Worm (Caenorhabditis elegans) whole organism, L1 larva: ENCODE measurements around the gene C18A11.1.

Experiments used
- C16A3.4 ChIP-seq: fragments of 150-350 bp; optimal IDR thresholded peaks from 2 replicates; lab custom pipeline; 2014; ENCODE audit warnings: missing biosample characterization, missing genetic modification characterization
- C34B4.2 ChIP-seq: sonication (generic microtip); optimal IDR thresholded peaks from 2 replicates; lab custom pipeline; 2017; ENCODE audit warnings: mild to moderate bottlenecking, missing genetic modification characterization, missing compliant biosample characterization
- F16B12.6 ChIP-seq: fragments of 150-350 bp; optimal IDR thresholded peaks from 2 replicates; lab custom pipeline; 2014; ENCODE audit warnings: missing biosample characterization, missing genetic modification characterization
- aha-1 ChIP-seq: fragments of 150-350 bp; optimal IDR thresholded peaks from 2 replicates; lab custom pipeline; 2014; ENCODE audit warnings: missing biosample characterization, missing genetic modification characterization
- aly-2 ChIP-seq: fragments of 150-350 bp; optimal IDR thresholded peaks from 2 replicates; lab custom pipeline; 2014; ENCODE audit warnings: missing biosample characterization, missing genetic modification characterization
- blmp-1 ChIP-seq: fragments of 150-350 bp; optimal IDR thresholded peaks from 2 replicates; lab custom pipeline; 2014; ENCODE audit warnings: missing biosample characterization, missing genetic modification characterization
- ceh-63 ChIP-seq: fragments of 200-800 bp; sonication (Bioruptor generic); optimal IDR thresholded peaks from 2 replicates; lab custom pipeline; 2018; ENCODE audit warnings: mild to moderate bottlenecking, missing genetic modification characterization, missing compliant biosample characterization
- ceh-8 ChIP-seq: fragments of 200-800 bp; sonication (Bioruptor generic); optimal IDR thresholded peaks from 2 replicates; lab custom pipeline; 2018; ENCODE audit warnings: mild to moderate bottlenecking, missing genetic modification characterization, moderate library complexity, missing compliant biosample characterization
- ces-1 ChIP-seq: fragments of 150-350 bp; optimal IDR thresholded peaks from 2 replicates; lab custom pipeline; 2014; ENCODE audit warnings: missing biosample characterization, missing genetic modification reagents, missing genetic modification characterization
- dpl-1 ChIP-seq, 3 experiments: fragments of 150-350 bp in 2 of 3; sonication (generic microtip) in 1 of 3; optimal IDR thresholded peaks; 2 replicates each; lab custom pipeline; 2014 to 2017; ENCODE audit warnings: missing biosample characterization in 3 of 3, missing genetic modification characterization in 3 of 3, missing genetic modification reagents in 3 of 3
- dsc-1 ChIP-seq: sonication (generic microtip); optimal IDR thresholded peaks from 2 replicates; lab custom pipeline; 2016; ENCODE audit warnings: mild to moderate bottlenecking, missing genetic modification characterization, missing compliant biosample characterization
- efl-1 ChIP-seq, 4 experiments: fragments of 150-350 bp; optimal IDR thresholded peaks in 3 of 4; peaks in 1 of 4; 1 replicate in 1 of 4; 2 replicates in 3 of 4; lab custom pipeline; 2014; ENCODE audit warnings: missing biosample characterization in 2 of 4, missing genetic modification characterization in 2 of 4, missing genetic modification reagents in 2 of 4
- egl-27 ChIP-seq, 2 experiments: fragments of 150-350 bp in 1 of 2; sonication (generic microtip); optimal IDR thresholded peaks; 3 replicates each; lab custom pipeline; 2017 to 2018; ENCODE audit warnings: missing biosample characterization in 2 of 2, missing genetic modification characterization in 2 of 2, missing genetic modification reagents in 2 of 2
- elt-2 ChIP-seq: sonication (generic microtip); optimal IDR thresholded peaks from 2 replicates; lab custom pipeline; 2016; ENCODE audit warnings: missing genetic modification characterization, mild to moderate bottlenecking, inconsistent platforms, missing compliant biosample characterization, missing genetic modification reagents
- fkh-4 ChIP-seq: sonication (generic microtip); optimal IDR thresholded peaks from 2 replicates; lab custom pipeline; 2016; ENCODE audit warnings: missing compliant biosample characterization, missing genetic modification characterization, borderline replicate concordance
- fkh-8 ChIP-seq: sonication (generic microtip); optimal IDR thresholded peaks from 2 replicates; lab custom pipeline; 2016; ENCODE audit warnings: mild to moderate bottlenecking, missing genetic modification characterization, missing compliant biosample characterization
- irx-1 ChIP-seq: sonication (generic microtip); optimal IDR thresholded peaks from 2 replicates; lab custom pipeline; 2016; ENCODE audit warnings: missing genetic modification characterization, missing compliant biosample characterization
- isw-1 ChIP-seq: fragments of 200-800 bp; sonication (Bioruptor generic); IDR thresholded peaks from 2 replicates; pipeline ENCODE4 v1.3.6; 2022; ENCODE audit warnings: missing genetic modification characterization, missing compliant biosample characterization
- jun-1 ChIP-seq: fragments of 150-350 bp; optimal IDR thresholded peaks from 2 replicates; lab custom pipeline; 2014; ENCODE audit warnings: missing biosample characterization, missing genetic modification reagents, missing genetic modification characterization
- lin-13 ChIP-seq: fragments of 150-350 bp; optimal IDR thresholded peaks from 2 replicates; lab custom pipeline; 2014; ENCODE audit warnings: missing biosample characterization, missing genetic modification reagents, missing genetic modification characterization
- lin-14 ChIP-seq: fragments of 200-800 bp; sonication (Bioruptor generic); optimal IDR thresholded peaks from 2 replicates; lab custom pipeline; 2018; ENCODE audit warnings: mild to moderate bottlenecking, missing genetic modification characterization, moderate library complexity, missing compliant biosample characterization
- lin-15B ChIP-seq: fragments of 150-350 bp; sonication (generic microtip); optimal IDR thresholded peaks from 3 replicates; lab custom pipeline; 2014; ENCODE audit warnings: missing biosample characterization, missing genetic modification characterization
- lin-39 ChIP-seq: fragments of 150-350 bp; optimal IDR thresholded peaks from 2 replicates; lab custom pipeline; 2014; ENCODE audit warnings: missing biosample characterization, missing genetic modification reagents, missing genetic modification characterization
- lsy-2 ChIP-seq, 2 experiments: fragments of 150-350 bp; optimal IDR thresholded peaks; 2 replicates each; lab custom pipeline; 2014; ENCODE audit warnings: missing biosample characterization in 2 of 2, missing genetic modification characterization in 2 of 2
- mef-2 ChIP-seq: fragments of 150-350 bp; optimal IDR thresholded peaks from 2 replicates; lab custom pipeline; 2014; ENCODE audit warnings: missing biosample characterization, missing genetic modification characterization
- mep-1 ChIP-seq: fragments of 150-350 bp; optimal IDR thresholded peaks from 2 replicates; lab custom pipeline; 2014; ENCODE audit warnings: missing biosample characterization, missing genetic modification characterization
- nhr-19 ChIP-seq: fragments of 200-800 bp; sonication (Bioruptor generic); conservative IDR thresholded peaks from 2 replicates; pipeline ENCODE4 v1.3.6; 2022; ENCODE audit warnings: missing genetic modification characterization, missing compliant biosample characterization
- nhr-20 ChIP-seq: sonication (generic microtip); optimal IDR thresholded peaks from 2 replicates; lab custom pipeline; 2016; ENCODE audit warnings: mild to moderate bottlenecking, missing genetic modification characterization, missing compliant biosample characterization
- nhr-28 ChIP-seq: fragments of 150-350 bp; optimal IDR thresholded peaks from 2 replicates; lab custom pipeline; 2014; ENCODE audit warnings: missing biosample characterization, missing genetic modification characterization
- nhr-47 ChIP-seq: sonication (generic microtip); optimal IDR thresholded peaks from 2 replicates; lab custom pipeline; 2016; ENCODE audit warnings: mild to moderate bottlenecking, missing genetic modification characterization, moderate library complexity, missing compliant biosample characterization
- nhr-71 ChIP-seq: sonication (generic microtip); optimal IDR thresholded peaks from 2 replicates; lab custom pipeline; 2016; ENCODE audit warnings: mild to moderate bottlenecking, missing genetic modification characterization, moderate library complexity, missing compliant biosample characterization
- nhr-76 ChIP-seq: sonication (generic microtip); optimal IDR thresholded peaks from 2 replicates; lab custom pipeline; 2017; ENCODE audit warnings: missing biosample characterization, missing genetic modification characterization
- nhr-84 ChIP-seq: sonication (generic microtip); optimal IDR thresholded peaks from 2 replicates; lab custom pipeline; 2017; ENCODE audit warnings: missing biosample characterization, missing genetic modification characterization
- pag-3 ChIP-seq: sonication (generic microtip); optimal IDR thresholded peaks from 2 replicates; lab custom pipeline; 2017; ENCODE audit warnings: missing genetic modification characterization, mild to moderate bottlenecking, missing compliant biosample characterization, antibody characterized with exemption, borderline replicate concordance; ENCODE audit not compliant: insufficient read depth
- pqm-1 ChIP-seq: sonication (generic microtip); optimal IDR thresholded peaks from 3 replicates; lab custom pipeline; 2017; ENCODE audit warnings: missing biosample characterization, missing genetic modification characterization
- rnt-1 ChIP-seq: sonication (generic microtip); optimal IDR thresholded peaks from 2 replicates; lab custom pipeline; 2016; ENCODE audit warnings: mild to moderate bottlenecking, missing genetic modification characterization, moderate library complexity, missing compliant biosample characterization
- skn-1 ChIP-seq: fragments of 150-350 bp; optimal IDR thresholded peaks from 2 replicates; lab custom pipeline; 2014; ENCODE audit warnings: missing biosample characterization, missing genetic modification characterization
- snu-23 ChIP-seq: sonication (generic microtip); optimal IDR thresholded peaks from 2 replicates; lab custom pipeline; 2016; ENCODE audit warnings: missing genetic modification characterization, missing compliant biosample characterization
- sptf-1 ChIP-seq: fragments of 150-350 bp; optimal IDR thresholded peaks from 2 replicates; lab custom pipeline; 2014; ENCODE audit warnings: missing biosample characterization, missing genetic modification characterization
- sup-37 ChIP-seq: fragments of 200-800 bp; sonication (Bioruptor generic); optimal IDR thresholded peaks from 2 replicates; lab custom pipeline; 2018; ENCODE audit warnings: mild to moderate bottlenecking, missing genetic modification characterization, missing compliant biosample characterization
- swsn-7 ChIP-seq: sonication (generic microtip); optimal IDR thresholded peaks from 2 replicates; lab custom pipeline; 2016; ENCODE audit warnings: missing genetic modification characterization, missing compliant biosample characterization
- tbx-2 ChIP-seq: sonication (generic microtip); optimal IDR thresholded peaks from 2 replicates; lab custom pipeline; 2016; ENCODE audit warnings: missing genetic modification characterization, missing compliant biosample characterization
- unc-130 ChIP-seq: fragments of 150-350 bp; optimal IDR thresholded peaks from 2 replicates; lab custom pipeline; 2017; ENCODE audit warnings: missing biosample characterization, missing genetic modification characterization, inconsistent platforms
- unc-30 ChIP-seq: sonication (generic microtip); optimal IDR thresholded peaks from 2 replicates; lab custom pipeline; 2017; ENCODE audit warnings: missing biosample characterization, missing genetic modification characterization
- unc-62 ChIP-seq: fragments of 150-350 bp; optimal IDR thresholded peaks from 2 replicates; lab custom pipeline; 2014; ENCODE audit warnings: missing biosample characterization, missing genetic modification reagents, missing genetic modification characterization
- zag-1 ChIP-seq: fragments of 150-350 bp; optimal IDR thresholded peaks from 2 replicates; lab custom pipeline; 2014; ENCODE audit warnings: missing biosample characterization, missing genetic modification characterization
- ztf-11 ChIP-seq, 2 experiments: sonication (generic microtip); optimal IDR thresholded peaks; 2 replicates each; lab custom pipeline; 2016 to 2017; ENCODE audit warnings: missing genetic modification characterization in 2 of 2, missing biosample characterization in 1 of 2, missing compliant biosample characterization in 1 of 2
- ztf-4 ChIP-seq: fragments of 150-350 bp; optimal IDR thresholded peaks from 2 replicates; lab custom pipeline; 2014; ENCODE audit warnings: missing biosample characterization, missing genetic modification characterization

C18A11.1 gene

ce11 chrX:8053008-8053441 lies 16.1 kb upstream of the C18A11.1 start:
- no peak for TF ChIP-seq pqm-1 (tag; lab: Kevin White, UChicago)
- TF ChIP-seq ceh-63 (GFP tag; lab: Kevin White, UChicago): no peak
- peak; percentile 58 for TF ChIP-seq nhr-19 (GFP tag; lab: Robert Waterston, UW)
- TF ChIP-seq nhr-71 (tag; lab: Kevin White, UChicago): peak; percentile 79
- TF ChIP-seq fkh-4 (tag; lab: Kevin White, UChicago): no peak
- TF ChIP-seq isw-1: no peak
- peak; percentile 43 for TF ChIP-seq unc-130 (tag; lab: Kevin White, UChicago)
- TF ChIP-seq tbx-2 (tag; lab: Kevin White, UChicago): peak; percentile 18
- peak; percentile 38 for TF ChIP-seq snu-23 (GFP tag; lab: Kevin White, UChicago)
- TF ChIP-seq nhr-20 (tag; lab: Kevin White, UChicago): peak; percentile 36
- TF ChIP-seq swsn-7 (tag; lab: Kevin White, UChicago): peak; percentile 30
- peak; percentile 11 for TF ChIP-seq nhr-47
- TF ChIP-seq nhr-84 (tag; lab: Kevin White, UChicago): no peak
- no peak for TF ChIP-seq egl-27 (tag; optimal IDR thresholded peaks at IDR 0.05; lab: Kevin White, UChicago)
- TF ChIP-seq unc-30 (tag; lab: Kevin White, UChicago): no peak
- TF ChIP-seq lsy-2 (tag; optimal IDR thresholded peaks at IDR 0.05; lab: Kevin White, UChicago): peak in 1 of 2 experiments; percentile 41
- no peak for TF ChIP-seq unc-62
- no peak for TF ChIP-seq elt-2 (tag; lab: Kevin White, UChicago)
- TF ChIP-seq zag-1 (tag; lab: Kevin White, UChicago): no peak
- TF ChIP-seq nhr-76 (tag; lab: Kevin White, UChicago): no peak
- peak; percentile 52 for TF ChIP-seq rnt-1
- TF ChIP-seq ceh-8 (GFP tag; lab: Kevin White, UChicago): no peak
- no peak for TF ChIP-seq lin-15B (tag; lab: Kevin White, UChicago)
- TF ChIP-seq jun-1: no peak
- TF ChIP-seq ces-1: no peak
- TF ChIP-seq ztf-4 (tag; lab: Kevin White, UChicago): no peak
- TF ChIP-seq lin-14 (GFP tag; lab: Kevin White, UChicago): peak; percentile 78
- TF ChIP-seq C34B4.2 (tag; lab: Kevin White, UChicago): no peak
- no peak for TF ChIP-seq mef-2 (tag; lab: Kevin White, UChicago)
- TF ChIP-seq skn-1 (tag; lab: Kevin White, UChicago): no peak
- peak; percentile 2 for TF ChIP-seq dsc-1
- TF ChIP-seq aly-2 (tag; lab: Kevin White, UChicago): no peak
- TF ChIP-seq irx-1 (tag; lab: Kevin White, UChicago): no peak
- no peak for TF ChIP-seq lin-39 (tag; lab: Kevin White, UChicago)
- peak; percentile 39 for TF ChIP-seq pag-3
- no peak for TF ChIP-seq nhr-28 (tag; lab: Kevin White, UChicago)
- no peak for TF ChIP-seq sup-37 (GFP tag; lab: Kevin White, UChicago)

ce11 chrX:8054478-8054877 lies 14.7 kb upstream of the C18A11.1 start:
- TF ChIP-seq pag-3 (no peak), irx-1 (tag; lab: Kevin White, UChicago) (no peak), ceh-63 (GFP tag; lab: Kevin White, UChicago) (no peak), lin-14 (GFP tag; lab: Kevin White, UChicago) (peak; percentile 26), unc-130 (tag; lab: Kevin White, UChicago) (no peak)

ce11 chrX:8057791-8058270 lies 11.3 kb upstream of the C18A11.1 start, which contains the start of gene dim-1:
Gene dim-1, minus strand, starts transcription at chrX:8058220.
- no peak for TF ChIP-seq skn-1 (tag; lab: Kevin White, UChicago)
- TF ChIP-seq mep-1: peak; percentile 34
- peak in 1 of 3 experiments; percentile 7 for TF ChIP-seq dpl-1 (GFP tag; optimal IDR thresholded peaks at IDR 0.05; lab: Kevin White, UChicago)
- no peak for TF ChIP-seq isw-1
- TF ChIP-seq lsy-2 (tag; optimal IDR thresholded peaks at IDR 0.05; lab: Kevin White, UChicago): peak in 1 of 2 experiments; percentile 5
- TF ChIP-seq nhr-71 (tag; lab: Kevin White, UChicago): peak; percentile 7
- peak; percentile 4 for TF ChIP-seq elt-2 (tag; lab: Kevin White, UChicago)
- no peak for TF ChIP-seq swsn-7 (tag; lab: Kevin White, UChicago)
- TF ChIP-seq snu-23 (GFP tag; lab: Kevin White, UChicago): peak; percentile 26
- no peak for TF ChIP-seq lin-39 (tag; lab: Kevin White, UChicago)
- TF ChIP-seq F16B12.6: peak; percentile 81
- TF ChIP-seq blmp-1 (tag; lab: Kevin White, UChicago): peak; percentile 22
- TF ChIP-seq fkh-8: no peak
- TF ChIP-seq dsc-1: peak; percentile 15
- no peak for TF ChIP-seq ces-1
- TF ChIP-seq ztf-11 (tag; optimal IDR thresholded peaks at IDR 0.05; lab: Kevin White, UChicago): no peak
- TF ChIP-seq lin-13: no peak
- TF ChIP-seq aha-1 (tag; lab: Kevin White, UChicago): no peak
- TF ChIP-seq sptf-1 (tag; lab: Kevin White, UChicago): no peak
- TF ChIP-seq C16A3.4: no peak
- TF ChIP-seq efl-1 (optimal IDR thresholded peaks at IDR 0.05; lab: Kevin White, UChicago): no peak
- peak; percentile 14 to 74 for TF ChIP-seq efl-1 (GFP tag; optimal IDR thresholded peaks at IDR 0.05 in 1 of 2; lab: Kevin White, UChicago)
